1 fruit fly cellular context compared by ENCODE assay signal in genomic region chr3R:31686692-31687351, dm6.
TF ChIP-seq lines count a peak whose summit lies in the region.

No protein-coding gene starts in this region.

TF ChIP-seq in whole organism, embryonic, 481 proteins besides CTCF, POLR2A, EP300 and RAD21 (continued from another document):
- peak; percentile 76 for TF ChIP-seq lbe (GFP tag; optimal IDR thresholded peaks at IDR 0.05; lab: Kevin White, UChicago)
- TF ChIP-seq abd-A (tag; optimal IDR thresholded peaks at IDR 0.05; lab: Kevin White, UChicago): peak; percentile 32
- TF ChIP-seq NK7.1 (GFP tag; optimal IDR thresholded peaks at IDR 0.05; lab: Kevin White, UChicago): no peak
- TF ChIP-seq jumu (GFP tag; optimal IDR thresholded peaks at IDR 0.05; lab: Kevin White, UChicago): peak; percentile 80
- no peak for TF ChIP-seq h (optimal IDR thresholded peaks at IDR 0.05; lab: Kevin White, UChicago)
- TF ChIP-seq lola (GFP tag; optimal IDR thresholded peaks at IDR 0.05; lab: Kevin White, UChicago): peak in 1 of 3 experiments; percentile 97
- peak; percentile 6 for TF ChIP-seq Hmr (GFP tag; optimal IDR thresholded peaks at IDR 0.05; lab: Kevin White, UChicago)
- peak; percentile 72 for TF ChIP-seq shn (GFP tag; optimal IDR thresholded peaks at IDR 0.05; lab: Kevin White, UChicago)
- peak; percentile 72 for TF ChIP-seq gt (GFP tag; IDR thresholded peaks at IDR 0.05; lab: Robert Waterston, UW)
- peak; percentile 58; the same call in 1 of the 2 replicates for TF ChIP-seq E2f2 (GFP tag; IDR thresholded peaks at IDR 0.05; lab: Robert Waterston, UW)
- peak; percentile 68 for TF ChIP-seq CG4854 (GFP tag; optimal IDR thresholded peaks at IDR 0.05; lab: Kevin White, UChicago)
- TF ChIP-seq CG10267 (tag; optimal IDR thresholded peaks at IDR 0.05; lab: Kevin White, UChicago): peak; percentile 87
- TF ChIP-seq Bteb2 (GFP tag; optimal IDR thresholded peaks at IDR 0.05; lab: Kevin White, UChicago): peak; percentile 61
- peak; percentile 72 to 85 for TF ChIP-seq dpn (GFP tag; optimal IDR thresholded peaks at IDR 0.05; lab: Kevin White, UChicago)
- TF ChIP-seq CG3281 (GFP tag; optimal IDR thresholded peaks at IDR 0.05; lab: Kevin White, UChicago): peak; percentile 18
- TF ChIP-seq CG11398 (GFP tag; optimal IDR thresholded peaks at IDR 0.05; lab: Kevin White, UChicago): peak; percentile 84
- TF ChIP-seq kay (GFP tag; optimal IDR thresholded peaks at IDR 0.05; lab: Kevin White, UChicago): peak; percentile 45
- peak; percentile 97 for TF ChIP-seq ci (GFP tag; IDR thresholded peaks at IDR 0.05; lab: Robert Waterston, UW)
- TF ChIP-seq CG34376 (GFP tag; optimal IDR thresholded peaks at IDR 0.05; lab: Kevin White, UChicago): no peak
- no peak for TF ChIP-seq Oaz (GFP tag; IDR thresholded peaks at IDR 0.05; lab: Robert Waterston, UW)
- peak in 1 of 3 experiments; percentile 95 for TF ChIP-seq Stat92E (GFP tag; optimal IDR thresholded peaks at IDR 0.05; lab: Kevin White, UChicago)
- TF ChIP-seq gcm (GFP tag; optimal IDR thresholded peaks at IDR 0.05; lab: Kevin White, UChicago): peak; percentile 86
- TF ChIP-seq Mes4 (GFP tag; optimal IDR thresholded peaks at IDR 0.05; lab: Kevin White, UChicago): peak; percentile 86
- TF ChIP-seq inv (GFP tag; IDR thresholded peaks at IDR 0.05; lab: Robert Waterston, UW; ENCODE audit: partially characterized antibody): no peak
- peak; percentile 96 for TF ChIP-seq kni (GFP tag; optimal IDR thresholded peaks at IDR 0.05; lab: Kevin White, UChicago)
- peak; percentile 75 for TF ChIP-seq Gsc (GFP tag; IDR thresholded peaks at IDR 0.05; lab: Robert Waterston, UW)
- peak; percentile 95 for TF ChIP-seq Xrp1 (GFP tag; IDR thresholded peaks at IDR 0.05; lab: Robert Waterston, UW)
- TF ChIP-seq CG10321 (GFP tag; IDR thresholded peaks at IDR 0.05; lab: Robert Waterston, UW): no peak
- TF ChIP-seq CG31388 (GFP tag; optimal IDR thresholded peaks at IDR 0.05; lab: Kevin White, UChicago): peak; percentile 17
- no peak for TF ChIP-seq CG6175 (GFP tag; IDR thresholded peaks at IDR 0.05; lab: Robert Waterston, UW)
- TF ChIP-seq Hr3 (GFP tag; optimal IDR thresholded peaks at IDR 0.05; lab: Kevin White, UChicago): peak; percentile 78
- TF ChIP-seq Lpt (GFP tag; optimal IDR thresholded peaks at IDR 0.05; lab: Kevin White, UChicago): no peak
TF ChIP-seq in whole organism, embryonic: peak in this region for 369.
